Worm (Caenorhabditis elegans): Measurements from ENCODE around the gene djr-1.2.

- TF ChIP-seq him-1 (tag; optimal IDR thresholded peaks at IDR 0.05) (no peak), W03F9.2 (tag; optimal IDR thresholded peaks at IDR 0.05) (no peak), dao-5 (tag; optimal IDR thresholded peaks at IDR 0.05) (no peak)
These were observed 50.3 kb downstream of the djr-1.2 start for ce11 chrV:4004577-4004976.
